Fruit fly (Drosophila melanogaster): ENCODE data around the gene Adi1.

Gene Adi1

dm6 chr3L:10660744-10661589, 2.2 kb upstream of the Adi1 start, which contains the start of the genes CG32066 and CG8003 (continued):
- TF ChIP-seq NC2β (GFP tag; optimal IDR thresholded peaks at IDR 0.05) (no peak), CG10366 (GFP tag; IDR thresholded peaks at IDR 0.05) (no peak; the same call in 1 of the 2 replicates), chn (GFP tag; optimal IDR thresholded peaks at IDR 0.05) (no peak), CG34224 (GFP tag; IDR thresholded peaks at IDR 0.05; ENCODE audit: partially characterized antibody) (peak; percentile 91), CG11247 (GFP tag; IDR thresholded peaks at IDR 0.05) (no peak), CG3847 (GFP tag; IDR thresholded peaks at IDR 0.05) (peak; percentile 32; the same call in 1 of the 2 replicates), tin (GFP tag; optimal IDR thresholded peaks at IDR 0.05) (peak; percentile 5), CG30403 (GFP tag; optimal IDR thresholded peaks at IDR 0.05) (peak; percentile 64), CG10979 (tag; optimal IDR thresholded peaks at IDR 0.05) (no peak), CG13624 (GFP tag; optimal IDR thresholded peaks at IDR 0.05) (no peak), CG30431 (GFP tag; optimal IDR thresholded peaks at IDR 0.05) (no peak), Fer3 (tag; optimal IDR thresholded peaks at IDR 0.05) (peak; percentile 20), unpg (GFP tag; optimal IDR thresholded peaks at IDR 0.05) (no peak), BEAF-32 (GFP tag; optimal IDR thresholded peaks at IDR 0.05) (peak; percentile 84), CTCF (GFP tag; optimal IDR thresholded peaks at IDR 0.05) (no peak), wor (GFP tag; IDR thresholded peaks at IDR 0.05) (no peak), stwl (tag; optimal IDR thresholded peaks at IDR 0.05) (peak; percentile 14), CG17328 (GFP tag; IDR thresholded peaks at IDR 0.05) (0 out of 2 replicates have a peak, but pooled peaks have one; percentile 17), E2f2 (GFP tag; IDR thresholded peaks at IDR 0.05) (peak; percentile 14; the same call in 1 of the 2 replicates), CG11456 (GFP tag; IDR thresholded peaks at IDR 0.05) (peak; percentile 52; the same call in 1 of the 3 replicates), CG7928 (GFP tag; optimal IDR thresholded peaks at IDR 0.05) (no peak), CG5180 (GFP tag; optimal IDR thresholded peaks at IDR 0.05) (peak; percentile 43), CG2712 (tag; optimal IDR thresholded peaks at IDR 0.05) (peak; percentile 64), br (optimal IDR thresholded peaks at IDR 0.05) (no peak), Elba2 (GFP tag; optimal IDR thresholded peaks at IDR 0.05) (peak; percentile 95), tx (GFP tag; optimal IDR thresholded peaks at IDR 0.05) (no peak), dysf (GFP tag; IDR thresholded peaks at IDR 0.05) (no peak), nerfin-2 (GFP tag; IDR thresholded peaks at IDR 0.05; ENCODE audit: partially characterized antibody) (peak; percentile 90), CG4820 (GFP tag; optimal IDR thresholded peaks at IDR 0.05) (peak; percentile 56), Dref (GFP tag; IDR thresholded peaks at IDR 0.05) (no peak), CG16815 (GFP tag; optimal IDR thresholded peaks at IDR 0.05) (no peak), CG4854 (GFP tag; optimal IDR thresholded peaks at IDR 0.05) (no peak), sr (GFP tag; IDR thresholded peaks at IDR 0.05) (no peak), chif (GFP tag; optimal IDR thresholded peaks at IDR 0.05) (no peak), B-H2 (GFP tag; optimal IDR thresholded peaks at IDR 0.05) (no peak), mam (GFP tag; optimal IDR thresholded peaks at IDR 0.05) (peak; percentile 3), CG10565 (GFP tag; optimal IDR thresholded peaks at IDR 0.05) (no peak), kah (GFP tag; optimal IDR thresholded peaks at IDR 0.05) (peak; percentile 49), CG18764 (GFP tag; optimal IDR thresholded peaks at IDR 0.05) (no peak), fd3F (GFP tag; optimal IDR thresholded peaks at IDR 0.05) (no peak), CG13424 (tag; optimal IDR thresholded peaks at IDR 0.05) (peak; percentile 50), sd (tag; optimal IDR thresholded peaks at IDR 0.05) (peak; percentile 76), Hr3 (GFP tag; optimal IDR thresholded peaks at IDR 0.05) (peak; percentile 40), sisA (GFP tag; IDR thresholded peaks at IDR 0.05) (no peak), CG33213 (GFP tag; optimal IDR thresholded peaks at IDR 0.05) (no peak), jumu (GFP tag; optimal IDR thresholded peaks at IDR 0.05) (no peak), CG4328 (GFP tag; optimal IDR thresholded peaks at IDR 0.05) (no peak), CG6854 (GFP tag; optimal IDR thresholded peaks at IDR 0.05) (peak; percentile 36), CG5245 (GFP tag; optimal IDR thresholded peaks at IDR 0.05) (no peak), CG17186 (GFP tag; optimal IDR thresholded peaks at IDR 0.05) (no peak)
